Worm (Caenorhabditis elegans) whole organism, young adult: ENCODE results near the gene M01H9.3.

ENCODE experiments used
- B0261.1 ChIP-seq: sonication (generic microtip); optimal IDR thresholded peaks from 2 replicates; lab custom pipeline; 2016; ENCODE audit warnings: mild to moderate bottlenecking, missing genetic modification characterization, moderate library complexity, missing compliant biosample characterization
- C17E4.6 ChIP-seq: fragments of 200-800 bp; sonication (Bioruptor generic); IDR thresholded peaks from 2 replicates; pipeline ENCODE4 v1.3.6; 2022; ENCODE audit warnings: missing genetic modification reagents, missing genetic modification characterization, missing compliant biosample characterization
- K12H6.12 ChIP-seq: fragments of 200-800 bp; sonication (Bioruptor generic); optimal IDR thresholded peaks from 2 replicates; lab custom pipeline; 2018; ENCODE audit warnings: mild to moderate bottlenecking, missing genetic modification characterization, missing compliant biosample characterization
- T07F8.4 ChIP-seq: sonication (generic microtip); optimal IDR thresholded peaks from 2 replicates; lab custom pipeline; 2016; ENCODE audit warnings: mild to moderate bottlenecking, missing genetic modification characterization, moderate library complexity, missing compliant biosample characterization
- Y53F4B.3 ChIP-seq: fragments of 200-800 bp; sonication (Bioruptor generic); IDR thresholded peaks from 2 replicates; pipeline ENCODE4 v1.3.6; 2022; ENCODE audit warnings: missing genetic modification reagents, missing genetic modification characterization, missing compliant biosample characterization
- Y67H2A.10 ChIP-seq: fragments of 200-800 bp; sonication (Bioruptor generic); conservative IDR thresholded peaks from 2 replicates; pipeline ENCODE4 v1.3.6; 2022; ENCODE audit warnings: missing genetic modification reagents, missing genetic modification characterization, missing compliant biosample characterization
- ama-1 ChIP-seq, 3 experiments: fragments of 150-350 bp in 1 of 3; sonication (generic microtip) in 2 of 3; optimal IDR thresholded peaks; 2 replicates each; lab custom pipeline; 2014 to 2018; ENCODE audit warnings: missing biosample characterization in 2 of 3, missing genetic modification characterization in 2 of 3, missing genetic modification reagents in 2 of 3
- aptf-3 ChIP-seq: fragments of 200-800 bp; sonication (Bioruptor generic); IDR thresholded peaks from 2 replicates; pipeline ENCODE4 v1.3.6; 2022; ENCODE audit warnings: missing genetic modification characterization, missing compliant biosample characterization
- attf-6 ChIP-seq: fragments of 200-800 bp; sonication (Bioruptor generic); IDR thresholded peaks from 2 replicates; pipeline ENCODE4 v1.3.6; 2022; ENCODE audit warnings: missing genetic modification reagents, missing genetic modification characterization, missing compliant biosample characterization
- bed-1 ChIP-seq: fragments of 200-800 bp; sonication (Bioruptor generic); IDR thresholded peaks from 2 replicates; pipeline ENCODE4 v1.3.6; 2022; ENCODE audit warnings: missing genetic modification reagents, missing genetic modification characterization, missing compliant biosample characterization
- dpff-1 ChIP-seq: sonication (generic microtip); optimal IDR thresholded peaks from 2 replicates; lab custom pipeline; 2017; ENCODE audit warnings: mild to moderate bottlenecking, missing genetic modification characterization, missing compliant biosample characterization
- egrh-3 ChIP-seq: fragments of 200-800 bp; sonication (Bioruptor generic); IDR thresholded peaks from 2 replicates; pipeline ENCODE4 v1.3.6; 2022; ENCODE audit warnings: missing genetic modification reagents, missing genetic modification characterization, missing compliant biosample characterization
- hmg-1.2 ChIP-seq: fragments of 200-800 bp; sonication (Bioruptor generic); IDR thresholded peaks from 2 replicates; pipeline ENCODE4 v1.3.6; 2022; ENCODE audit warnings: missing genetic modification reagents, missing genetic modification characterization, missing compliant biosample characterization
- lin-40 ChIP-seq: sonication (generic microtip); optimal IDR thresholded peaks from 2 replicates; lab custom pipeline; 2016; ENCODE audit warnings: missing genetic modification characterization, mild to moderate bottlenecking, missing compliant biosample characterization, missing genotype, missing genetic modification reagents
- lsy-27 ChIP-seq: sonication (generic microtip); optimal IDR thresholded peaks from 2 replicates; lab custom pipeline; 2017; ENCODE audit warnings: missing genetic modification characterization, mild to moderate bottlenecking, missing compliant biosample characterization, antibody characterized with exemption, missing genotype, borderline replicate concordance; ENCODE audit not compliant: insufficient read depth
- madf-10 ChIP-seq: sonication (generic microtip); optimal IDR thresholded peaks from 2 replicates; lab custom pipeline; 2016; ENCODE audit warnings: mild to moderate bottlenecking, missing genetic modification characterization, missing compliant biosample characterization
- madf-3 ChIP-seq: fragments of 200-800 bp; sonication (Bioruptor generic); IDR thresholded peaks from 2 replicates; pipeline ENCODE4 v1.3.6; 2022; ENCODE audit warnings: missing genetic modification reagents, missing genetic modification characterization, missing compliant biosample characterization
- madf-8 ChIP-seq: fragments of 200-800 bp; sonication (Bioruptor generic); conservative IDR thresholded peaks from 2 replicates; pipeline ENCODE4 v1.3.6; 2022; ENCODE audit warnings: missing genetic modification reagents, missing genetic modification characterization, missing compliant biosample characterization
- mel-28 ChIP-seq: sonication (generic microtip); optimal IDR thresholded peaks from 2 replicates; lab custom pipeline; 2016; ENCODE audit warnings: borderline replicate concordance, mild to moderate bottlenecking, missing genetic modification characterization, missing compliant biosample characterization
- mxl-1 ChIP-seq: sonication (generic microtip); optimal IDR thresholded peaks from 2 replicates; lab custom pipeline; 2016; ENCODE audit warnings: missing genetic modification characterization, missing compliant biosample characterization
- nfya-1 ChIP-seq: sonication (generic microtip); optimal IDR thresholded peaks from 2 replicates; lab custom pipeline; 2017; ENCODE audit warnings: antibody characterized with exemption, missing compliant biosample characterization, missing genetic modification characterization, borderline replicate concordance; ENCODE audit not compliant: insufficient read depth
- nhr-90 ChIP-seq: sonication (generic microtip); optimal IDR thresholded peaks from 2 replicates; lab custom pipeline; 2016; ENCODE audit warnings: missing genotype, mild to moderate bottlenecking, missing genetic modification characterization, missing compliant biosample characterization
- rpc-1 ChIP-seq, 2 experiments: fragments of 150-350 bp in 1 of 2; sonication (generic microtip) in 1 of 2; optimal IDR thresholded peaks; 2 replicates each; lab custom pipeline; 2014 to 2018; ENCODE audit warnings: missing biosample characterization in 1 of 2, missing genetic modification characterization in 1 of 2, missing genetic modification reagents in 1 of 2, missing genotype in 1 of 2
- sdz-38 ChIP-seq: sonication (generic microtip); optimal IDR thresholded peaks from 2 replicates; lab custom pipeline; 2016; ENCODE audit warnings: missing genotype, missing genetic modification characterization, missing compliant biosample characterization
- sea-2 ChIP-seq: fragments of 200-800 bp; sonication (Bioruptor generic); IDR thresholded peaks from 2 replicates; pipeline ENCODE4 v1.3.6; 2022; ENCODE audit warnings: missing genetic modification characterization, missing compliant biosample characterization
- xnd-1 ChIP-seq: sonication (generic microtip); optimal IDR thresholded peaks from 2 replicates; lab custom pipeline; 2016; ENCODE audit warnings: missing genotype, missing genetic modification reagents, missing genetic modification characterization, missing compliant biosample characterization
- zfh-2 ChIP-seq: fragments of 200-800 bp; sonication (Bioruptor generic); conservative IDR thresholded peaks from 2 replicates; pipeline ENCODE4 v1.3.6; 2022; ENCODE audit warnings: missing genetic modification reagents, missing genetic modification characterization, missing compliant biosample characterization
- zim-3 ChIP-seq: sonication (generic microtip); optimal IDR thresholded peaks from 2 replicates; lab custom pipeline; 2017; ENCODE audit warnings: mild to moderate bottlenecking, missing genetic modification characterization, moderate library complexity, missing compliant biosample characterization

The M01H9.3 gene

DNA sequence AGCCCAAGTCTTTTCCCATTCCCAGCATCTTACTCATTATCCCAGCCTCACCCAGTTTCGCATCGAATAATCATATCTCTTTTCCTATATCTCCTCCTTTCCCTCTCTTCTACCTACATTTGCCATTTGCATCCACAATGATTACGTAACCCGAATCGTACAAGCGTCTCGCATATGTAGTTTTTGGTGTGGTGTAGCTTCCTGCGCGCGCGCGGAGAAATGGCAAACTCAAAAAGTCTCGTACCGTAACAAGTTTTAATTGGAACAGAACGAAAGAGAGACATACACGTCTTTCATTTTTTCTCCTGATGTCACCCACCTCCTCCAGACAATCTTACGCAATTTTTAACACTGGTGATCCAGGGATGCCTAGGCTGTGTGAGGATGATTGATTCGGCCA is 49.2 kb upstream of the M01H9.3 start:
- TF ChIP-seq sea-2 (no peak), C17E4.6 (GFP tag; lab: Robert Waterston, UW) (no peak), K12H6.12 (tag; lab: Kevin White, UChicago) (no peak)

DNA sequence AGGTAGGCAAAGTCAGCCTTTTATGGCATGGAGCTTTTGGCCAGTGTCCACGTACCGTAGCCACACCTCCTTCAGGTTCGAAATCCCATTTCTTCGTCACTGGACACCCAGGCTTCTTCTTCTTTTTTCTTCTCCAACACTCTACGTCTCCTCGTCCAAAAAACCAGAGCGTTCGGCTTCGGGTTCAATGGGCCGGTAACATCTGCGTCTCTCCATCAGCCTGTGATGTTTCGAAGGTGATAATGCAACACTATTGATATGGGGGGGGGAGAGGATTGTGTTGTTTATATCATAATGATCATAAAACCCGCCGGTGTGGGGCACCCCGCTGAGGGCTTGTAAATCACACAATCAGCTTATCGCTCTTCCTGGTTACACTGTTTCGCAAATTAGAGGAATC is 48.1 kb upstream of the M01H9.3 start, which contains the start of gene ZK180.6:
ZK180.6 (minus strand) TSS at position 101 of the 400 bp plus-strand sequence.
- TF ChIP-seq nfya-1, result no peak
- TF ChIP-seq, all 124 proteins: peak for 0

- no peak for TF ChIP-seq Y53F4B.3 (GFP tag; lab: Robert Waterston, UW)
- TF ChIP-seq Y67H2A.10 (GFP tag; lab: Robert Waterston, UW), result no peak
- TF ChIP-seq madf-10 (tag; lab: Kevin White, UChicago), result no peak
- no peak for TF ChIP-seq B0261.1 (tag; lab: Kevin White, UChicago)
- no peak for TF ChIP-seq lin-40 (tag; lab: Kevin White, UChicago)
- TF ChIP-seq aptf-3 (GFP tag; lab: Robert Waterston, UW), result no peak
- no peak for TF ChIP-seq mxl-1 (tag; lab: Kevin White, UChicago)
- peak; percentile 73; the same call in 1 of the 2 replicates for TF ChIP-seq zfh-2 (GFP tag; lab: Robert Waterston, UW)
- TF ChIP-seq T07F8.4 (tag; lab: Kevin White, UChicago), result no peak
- peak; percentile 54; the same call in 1 of the 2 replicates for TF ChIP-seq egrh-3 (GFP tag; lab: Robert Waterston, UW)
- no peak for TF ChIP-seq dpff-1 (tag; lab: Kevin White, UChicago)
- no peak for TF ChIP-seq madf-8 (GFP tag; lab: Robert Waterston, UW)
- no peak for TF ChIP-seq attf-6 (GFP tag; lab: Robert Waterston, UW)
Measured at ce11 chrIV:4523461-4523860, 46.6 kb upstream of the M01H9.3 start.

- TF ChIP-seq sdz-38 (tag; lab: Kevin White, UChicago), result no peak
- no peak for TF ChIP-seq ama-1 (optimal IDR thresholded peaks at IDR 0.05; lab: Kevin White, UChicago)
- no peak for TF ChIP-seq ama-1 (GFP tag; optimal IDR thresholded peaks at IDR 0.05; lab: Kevin White, UChicago)
- TF ChIP-seq nhr-90 (tag; lab: Kevin White, UChicago), result no peak
- TF ChIP-seq zfh-2 (GFP tag; lab: Robert Waterston, UW), result 0 out of 2 replicates have a peak, but pooled peaks have one; percentile 20
- TF ChIP-seq bed-1, result no peak
Measured at ce11 chrIV:4519714-4520113, 42.9 kb upstream of the M01H9.3 start.

DNA sequence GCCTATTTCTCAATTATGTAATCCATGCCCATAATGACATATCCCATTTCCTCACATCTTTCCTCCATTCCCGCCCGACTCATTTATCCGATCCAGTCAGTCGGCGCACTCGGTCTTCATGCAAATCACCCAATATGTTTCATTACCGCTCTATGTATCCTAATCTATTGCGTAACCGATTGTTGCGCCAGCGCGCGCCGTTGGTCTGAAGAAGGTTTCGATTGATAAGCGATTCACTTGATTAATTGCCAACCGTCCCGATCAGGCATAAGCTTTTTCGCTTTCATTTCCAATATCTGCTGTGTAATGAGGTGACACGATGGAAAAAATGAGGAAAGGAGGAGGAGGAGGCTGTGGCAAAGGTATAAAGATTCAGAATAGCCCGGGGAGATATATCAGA is 41.3 kb upstream of the M01H9.3 start:
- no peak for TF ChIP-seq zim-3 (tag; lab: Kevin White, UChicago)
- TF ChIP-seq mel-28, result no peak
- TF ChIP-seq attf-6 (GFP tag; lab: Robert Waterston, UW), result no peak
- TF ChIP-seq hmg-1.2 (GFP tag; lab: Robert Waterston, UW), result no peak
- TF ChIP-seq lsy-27 (tag; lab: Kevin White, UChicago), result no peak
- TF ChIP-seq C17E4.6 (GFP tag; lab: Robert Waterston, UW), result no peak
- no peak for TF ChIP-seq xnd-1 (tag; lab: Kevin White, UChicago)

DNA sequence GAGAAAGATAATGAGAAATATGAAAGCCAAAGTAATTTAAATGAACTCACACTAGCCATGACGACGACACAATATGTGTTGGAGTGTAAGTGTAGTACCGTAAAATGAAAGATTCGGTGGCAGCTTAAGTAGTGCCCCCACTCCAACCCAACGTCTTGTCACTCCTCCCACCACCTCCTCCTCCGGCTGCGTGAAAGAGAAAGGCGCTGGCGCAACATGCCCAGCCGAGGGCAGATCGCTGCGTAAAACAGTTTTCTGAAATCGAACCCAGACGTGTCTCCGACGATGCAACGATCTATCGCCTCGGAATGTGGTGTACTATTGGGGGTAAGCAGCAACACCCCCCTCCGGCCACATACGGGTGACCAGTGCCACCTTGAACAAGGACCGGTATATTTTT is 40.2 kb upstream of the M01H9.3 start, which contains the start of gene ZK180.5:
ZK180.5 (minus strand) TSS at position 101 of the 400 bp plus-strand sequence.
- TF ChIP-seq nfya-1 (no peak), rpc-1 (optimal IDR thresholded peaks at IDR 0.05; lab: Kevin White, UChicago) (no peak), rpc-1 (tag; optimal IDR thresholded peaks at IDR 0.05; lab: Kevin White, UChicago) (no peak), madf-3 (GFP tag; lab: Robert Waterston, UW) (0 out of 2 replicates have a peak, but pooled peaks have one; percentile 42)
